Fruit fly (Drosophila melanogaster) whole organism, pupa: ENCODE measurements around the gene mip130.

Source experiments
- CG13204 ChIP-seq: fragments of 200-800 bp; sonication (Bioruptor generic); optimal IDR thresholded peaks from 2 replicates; lab custom pipeline; 2018; ENCODE audit warnings: missing biosample characterization, mild to moderate bottlenecking, missing genetic modification characterization, moderate library complexity
- CG14655 ChIP-seq: fragments of 200-800 bp; sonication (Bioruptor generic); optimal IDR thresholded peaks from 3 replicates; lab custom pipeline; 2017; ENCODE audit warnings: mild to moderate bottlenecking, missing biosample characterization, missing genetic modification reagents, missing genetic modification characterization
- CG17806 ChIP-seq: fragments of 200-800 bp; sonication (Bioruptor generic); optimal IDR thresholded peaks from 2 replicates; lab custom pipeline; 2018; ENCODE audit warnings: missing biosample characterization, mild to moderate bottlenecking, missing genetic modification characterization, moderate library complexity
- CG8301 ChIP-seq: fragments of 200-800 bp; sonication (Bioruptor generic); optimal IDR thresholded peaks from 2 replicates; lab custom pipeline; 2018; ENCODE audit warnings: missing biosample characterization, mild to moderate bottlenecking, missing genetic modification characterization
- CG9948 ChIP-seq: fragments of 200-800 bp; sonication (Bioruptor generic); optimal IDR thresholded peaks from 2 replicates; lab custom pipeline; 2018; ENCODE audit warnings: missing biosample characterization, mild to moderate bottlenecking, missing genetic modification characterization, moderate library complexity
- Ets98B ChIP-seq: fragments of 200-800 bp; sonication (Bioruptor generic); IDR thresholded peaks from 2 replicates; pipeline ENCODE4 v1.3.6; 2022; ENCODE audit warnings: missing biosample characterization, missing genetic modification characterization
- Pif1A ChIP-seq: fragments of 200-800 bp; sonication (Bioruptor generic); optimal IDR thresholded peaks from 3 replicates; lab custom pipeline; 2016; ENCODE audit warnings: missing biosample characterization, missing genetic modification characterization
- gl ChIP-seq: fragments of 200-800 bp; sonication (Bioruptor generic); optimal IDR thresholded peaks from 2 replicates; lab custom pipeline; 2018; ENCODE audit warnings: missing biosample characterization, mild to moderate bottlenecking, missing genetic modification characterization
- rn ChIP-seq: fragments of 200-800 bp; sonication (Bioruptor generic); IDR thresholded peaks from 2 replicates; pipeline ENCODE4 v1.3.6; 2022; ENCODE audit warnings: missing biosample characterization, missing genetic modification characterization

DNA sequence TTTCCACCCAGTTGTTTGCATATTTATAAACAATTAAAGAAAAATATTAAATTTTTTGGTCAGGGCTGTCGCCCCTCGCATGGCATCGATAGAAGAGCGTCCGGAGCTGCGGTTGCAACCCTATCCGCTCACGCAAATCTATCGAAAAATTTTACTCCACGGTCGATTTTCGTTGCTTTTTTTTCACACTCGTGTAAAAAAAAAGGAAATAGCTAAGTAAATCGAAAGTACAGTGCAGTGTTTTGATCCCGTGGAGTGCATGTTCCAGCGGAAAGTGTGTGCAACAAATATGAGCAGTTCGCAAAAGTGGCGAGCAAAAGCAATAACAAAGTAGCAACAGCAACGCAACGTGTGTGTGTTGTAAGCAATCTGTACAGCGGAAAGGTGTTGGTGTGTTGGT lies 718 bp downstream of the mip130 start, which contains the start of the genes Edem1 and Rbcn-3B:
- TF ChIP-seq Ets98B (GFP tag; lab: Robert Waterston, UW) (peak; percentile 53), Pif1A (GFP tag; lab: Kevin White, UChicago) (no peak), rn (GFP tag; lab: Robert Waterston, UW) (no peak), CG13204 (no peak), CG14655 (GFP tag; lab: Kevin White, UChicago) (no peak), CG9948 (tag; lab: Kevin White, UChicago) (peak; percentile 1), CG17806 (peak; percentile 10), CG8301 (tag; lab: Kevin White, UChicago) (peak; percentile 41), gl (tag; lab: Kevin White, UChicago) (peak; percentile 72)
